Worm (Caenorhabditis elegans) whole organism, L4/young adult: ENCODE data around the gene F59A1.6.

Experiments used
- W03F9.2 ChIP-seq: fragments of 150-350 bp; optimal IDR thresholded peaks from 2 replicates; lab custom pipeline; 2014; ENCODE audit warnings: missing biosample characterization, missing genetic modification characterization
- him-1 ChIP-seq: sonication (generic microtip); optimal IDR thresholded peaks from 2 replicates; lab custom pipeline; 2016; ENCODE audit warnings: missing genotype, missing genetic modification reagents, missing genetic modification characterization, missing compliant biosample characterization

- TF ChIP-seq him-1 (tag; lab: Kevin White, UChicago): no peak
- TF ChIP-seq W03F9.2: no peak
These were observed 22.7 kb upstream of the F59A1.6 start for ce11 chrV:17662260-17662659.
